Worm (Caenorhabditis elegans): ENCODE measurements around the gene C09E10.3.

- TF ChIP-seq ref-1 (GFP tag; conservative IDR thresholded peaks at IDR 0.05) (no peak), cog-1 (tag; optimal IDR thresholded peaks at IDR 0.05) (no peak), T22C8.4 (GFP tag; IDR thresholded peaks at IDR 0.05) (no peak), flt-1 (GFP tag; IDR thresholded peaks at IDR 0.05) (no peak), med-1 (GFP tag; optimal IDR thresholded peaks at IDR 0.05; ENCODE audit: insufficient read depth) (no peak)
These were observed 10.7 kb downstream of the C09E10.3 start, which contains the start of gene C44C1.1 for ce11 chrX:980252-981009.

All from whole organism, midembryonic.